Worm (Caenorhabditis elegans): Measurements from ENCODE around the gene sav-1.

- no peak for TF ChIP-seq him-1 (tag; optimal IDR thresholded peaks at IDR 0.05)
- no peak for TF ChIP-seq W03F9.2 (tag; optimal IDR thresholded peaks at IDR 0.05)
- TF ChIP-seq dao-5 (tag; optimal IDR thresholded peaks at IDR 0.05) = no peak
These were observed 21.9 kb downstream of the sav-1 start for ce11 chrX:2265069-2265468.
